Worm (Caenorhabditis elegans) whole organism, L2 larva: ENCODE measurements around the gene T09A5.4.
A peak's percentile ranks its signal among the peaks of the same experiment; 100 is the strongest.

Experiments
- C34F6.9 ChIP-seq: fragments of 150-350 bp; optimal IDR thresholded peaks from 2 replicates; lab custom pipeline; 2014; ENCODE audit warnings: missing biosample characterization, missing genetic modification characterization
- F13H6.1 ChIP-seq: sonication (generic microtip); optimal IDR thresholded peaks from 2 replicates; lab custom pipeline; 2016; ENCODE audit warnings: missing genetic modification characterization, missing compliant biosample characterization
- R02D3.7 ChIP-seq: fragments of 150-350 bp; optimal IDR thresholded peaks from 2 replicates; lab custom pipeline; 2014; ENCODE audit warnings: missing biosample characterization, missing genetic modification characterization
- Y55F3AM.14 ChIP-seq: fragments of 200-800 bp; sonication (Bioruptor generic); optimal IDR thresholded peaks from 2 replicates; lab custom pipeline; 2018; ENCODE audit warnings: mild to moderate bottlenecking, missing genetic modification characterization, missing compliant biosample characterization
- ZK546.5 ChIP-seq: sonication (generic microtip); optimal IDR thresholded peaks from 2 replicates; lab custom pipeline; 2017; ENCODE audit warnings: missing biosample characterization, missing genetic modification characterization
- alr-1 ChIP-seq: fragments of 150-350 bp; optimal IDR thresholded peaks from 2 replicates; lab custom pipeline; 2014; ENCODE audit warnings: missing biosample characterization, missing genetic modification characterization
- aly-2 ChIP-seq: fragments of 150-350 bp; optimal IDR thresholded peaks from 2 replicates; lab custom pipeline; 2014; ENCODE audit warnings: missing biosample characterization, missing genetic modification characterization
- ama-1 ChIP-seq: fragments of 150-350 bp; optimal IDR thresholded peaks from 2 replicates; lab custom pipeline; 2018; ENCODE audit warnings: inconsistent platforms
- blmp-1 ChIP-seq: sonication (generic microtip); optimal IDR thresholded peaks from 2 replicates; lab custom pipeline; 2017; ENCODE audit warnings: missing genetic modification characterization, mild to moderate bottlenecking, missing compliant biosample characterization, antibody characterized with exemption, moderate library complexity; ENCODE audit not compliant: insufficient read depth
- ceh-16 ChIP-seq: fragments of 150-350 bp; optimal IDR thresholded peaks from 2 replicates; lab custom pipeline; 2014; ENCODE audit warnings: missing biosample characterization, missing genetic modification characterization
- ceh-82 ChIP-seq: fragments of 150-350 bp; optimal IDR thresholded peaks from 2 replicates; lab custom pipeline; 2014; ENCODE audit warnings: missing biosample characterization, missing genetic modification characterization
- crh-2 ChIP-seq: sonication (generic microtip); optimal IDR thresholded peaks from 2 replicates; lab custom pipeline; 2017; ENCODE audit warnings: missing biosample characterization, missing genetic modification characterization
- dmd-4 ChIP-seq: sonication (generic microtip); optimal IDR thresholded peaks from 2 replicates; lab custom pipeline; 2017; ENCODE audit warnings: missing biosample characterization, missing genetic modification characterization
- egl-27 ChIP-seq: sonication (generic microtip); optimal IDR thresholded peaks from 3 replicates; lab custom pipeline; 2017; ENCODE audit warnings: missing biosample characterization, missing genetic modification reagents, missing genetic modification characterization
- elt-1 ChIP-seq: fragments of 150-350 bp; optimal IDR thresholded peaks from 2 replicates; lab custom pipeline; 2014; ENCODE audit warnings: missing biosample characterization, missing genetic modification characterization
- elt-3 ChIP-seq: sonication (generic microtip); optimal IDR thresholded peaks from 2 replicates; lab custom pipeline; 2017; ENCODE audit warnings: missing biosample characterization, missing genetic modification characterization
- fos-1 ChIP-seq: fragments of 150-350 bp; optimal IDR thresholded peaks from 2 replicates; lab custom pipeline; 2014; ENCODE audit warnings: missing biosample characterization, missing genetic modification characterization
- gmeb-1 ChIP-seq: fragments of 150-350 bp; optimal IDR thresholded peaks from 2 replicates; lab custom pipeline; 2014; ENCODE audit warnings: missing biosample characterization, missing genetic modification characterization
- lin-11 ChIP-seq: fragments of 150-350 bp; sonication (generic microtip); optimal IDR thresholded peaks from 2 replicates; lab custom pipeline; 2014; ENCODE audit warnings: missing biosample characterization, missing genetic modification characterization, inconsistent platforms, mixed read lengths
- lin-13 ChIP-seq: fragments of 150-350 bp; optimal IDR thresholded peaks from 2 replicates; lab custom pipeline; 2014; ENCODE audit warnings: missing biosample characterization, missing genetic modification reagents, missing genetic modification characterization
- lin-39 ChIP-seq: fragments of 150-350 bp; optimal IDR thresholded peaks from 2 replicates; lab custom pipeline; 2014; ENCODE audit warnings: missing biosample characterization, missing genetic modification reagents, missing genetic modification characterization
- lsy-2 ChIP-seq, 2 experiments: fragments of 150-350 bp in 1 of 2; sonication (generic microtip) in 1 of 2; optimal IDR thresholded peaks; 2 replicates each; lab custom pipeline; 2014 to 2017; ENCODE audit warnings: missing biosample characterization in 2 of 2, missing genetic modification characterization in 2 of 2
- mab-5 ChIP-seq: fragments of 150-350 bp; optimal IDR thresholded peaks from 2 replicates; lab custom pipeline; 2014; ENCODE audit warnings: missing biosample characterization, missing genetic modification characterization
- mbf-1 ChIP-seq: sonication (generic microtip); optimal IDR thresholded peaks from 2 replicates; lab custom pipeline; 2017; ENCODE audit warnings: missing biosample characterization, missing genetic modification characterization
- mdl-1 ChIP-seq, 2 experiments: fragments of 150-350 bp in 1 of 2; sonication (generic microtip) in 1 of 2; optimal IDR thresholded peaks; 2 replicates each; lab custom pipeline; 2017; ENCODE audit warnings: missing biosample characterization in 2 of 2, missing genetic modification characterization in 2 of 2
- nhr-10 ChIP-seq: sonication (generic microtip); optimal IDR thresholded peaks from 2 replicates; lab custom pipeline; 2017; ENCODE audit warnings: missing biosample characterization, missing genetic modification characterization
- nhr-11 ChIP-seq: fragments of 150-350 bp; optimal IDR thresholded peaks from 2 replicates; lab custom pipeline; 2014; ENCODE audit warnings: missing biosample characterization, missing genetic modification characterization
- nhr-12 ChIP-seq: fragments of 150-350 bp; optimal IDR thresholded peaks from 2 replicates; lab custom pipeline; 2014; ENCODE audit warnings: missing biosample characterization, missing genetic modification characterization
- nhr-129 ChIP-seq: fragments of 150-350 bp; optimal IDR thresholded peaks from 2 replicates; lab custom pipeline; 2014; ENCODE audit warnings: missing biosample characterization, missing genetic modification characterization
- nhr-21 ChIP-seq: fragments of 150-350 bp; optimal IDR thresholded peaks from 2 replicates; lab custom pipeline; 2014; ENCODE audit warnings: missing biosample characterization, missing genetic modification characterization
- nhr-23 ChIP-seq: fragments of 150-350 bp; optimal IDR thresholded peaks from 2 replicates; lab custom pipeline; 2014; ENCODE audit warnings: missing biosample characterization, missing genetic modification reagents, missing genetic modification characterization
- nhr-237 ChIP-seq: fragments of 150-350 bp; optimal IDR thresholded peaks from 2 replicates; lab custom pipeline; 2014; ENCODE audit warnings: missing biosample characterization, missing genetic modification characterization
- nhr-25 ChIP-seq: fragments of 150-350 bp; sonication (generic microtip); optimal IDR thresholded peaks from 3 replicates; lab custom pipeline; 2014; ENCODE audit warnings: missing biosample characterization, missing genetic modification characterization
- nhr-6 ChIP-seq: fragments of 150-350 bp; optimal IDR thresholded peaks from 2 replicates; lab custom pipeline; 2014; ENCODE audit warnings: missing biosample characterization, missing genetic modification characterization
- nhr-77 ChIP-seq: fragments of 150-350 bp; optimal IDR thresholded peaks from 2 replicates; lab custom pipeline; 2014; ENCODE audit warnings: missing biosample characterization, missing genetic modification characterization
- peb-1 ChIP-seq: fragments of 150-350 bp; optimal IDR thresholded peaks from 2 replicates; lab custom pipeline; 2014; ENCODE audit warnings: missing biosample characterization, missing genetic modification characterization
- sem-4 ChIP-seq: fragments of 150-350 bp; optimal IDR thresholded peaks from 2 replicates; lab custom pipeline; 2014; ENCODE audit warnings: missing biosample characterization, missing genetic modification reagents, missing genetic modification characterization
- skn-1 ChIP-seq: sonication (generic microtip); optimal IDR thresholded peaks from 2 replicates; lab custom pipeline; 2017; ENCODE audit warnings: missing biosample characterization, missing genetic modification characterization
- sma-3 ChIP-seq: sonication (generic microtip); optimal IDR thresholded peaks from 2 replicates; lab custom pipeline; 2016; ENCODE audit warnings: missing genetic modification reagents, missing genetic modification characterization, missing compliant biosample characterization
- sma-9 ChIP-seq, 2 experiments: fragments of 150-350 bp in 1 of 2; sonication (generic microtip) in 1 of 2; optimal IDR thresholded peaks; 2 replicates each; lab custom pipeline; 2014 to 2016; ENCODE audit warnings: missing genetic modification characterization in 2 of 2, mild to moderate bottlenecking in 1 of 2, missing biosample characterization in 1 of 2, missing compliant biosample characterization in 1 of 2, missing genetic modification reagents in 1 of 2, moderate library complexity in 1 of 2
- snpc-4 ChIP-seq: fragments of 150-350 bp; optimal IDR thresholded peaks from 2 replicates; lab custom pipeline; 2014; ENCODE audit warnings: missing biosample characterization, missing genetic modification characterization
- unc-39 ChIP-seq: fragments of 150-350 bp; optimal IDR thresholded peaks from 2 replicates; lab custom pipeline; 2014; ENCODE audit warnings: missing biosample characterization, missing genetic modification characterization
- unc-55 ChIP-seq: fragments of 150-350 bp; sonication (generic microtip); optimal IDR thresholded peaks from 3 replicates; lab custom pipeline; 2014; ENCODE audit warnings: missing biosample characterization, missing genetic modification reagents, missing genetic modification characterization
- unc-62 ChIP-seq: fragments of 150-350 bp; optimal IDR thresholded peaks from 2 replicates; lab custom pipeline; 2014; ENCODE audit warnings: missing biosample characterization, missing genetic modification reagents, missing genetic modification characterization
- zag-1 ChIP-seq: fragments of 150-350 bp; optimal IDR thresholded peaks from 2 replicates; lab custom pipeline; 2014; ENCODE audit warnings: missing biosample characterization, missing genetic modification characterization
- ztf-1 ChIP-seq: fragments of 200-800 bp; sonication (Bioruptor generic); conservative IDR thresholded peaks from 2 replicates; pipeline ENCODE4 v1.3.6; 2022; ENCODE audit warnings: missing genetic modification characterization, missing compliant biosample characterization
- ztf-11 ChIP-seq: sonication (generic microtip); optimal IDR thresholded peaks from 2 replicates; lab custom pipeline; 2017; ENCODE audit warnings: missing biosample characterization, missing genetic modification characterization
- ztf-4 ChIP-seq: fragments of 150-350 bp; optimal IDR thresholded peaks from 2 replicates; lab custom pipeline; 2014; ENCODE audit warnings: missing biosample characterization, missing genetic modification characterization

The T09A5.4 gene

DNA sequence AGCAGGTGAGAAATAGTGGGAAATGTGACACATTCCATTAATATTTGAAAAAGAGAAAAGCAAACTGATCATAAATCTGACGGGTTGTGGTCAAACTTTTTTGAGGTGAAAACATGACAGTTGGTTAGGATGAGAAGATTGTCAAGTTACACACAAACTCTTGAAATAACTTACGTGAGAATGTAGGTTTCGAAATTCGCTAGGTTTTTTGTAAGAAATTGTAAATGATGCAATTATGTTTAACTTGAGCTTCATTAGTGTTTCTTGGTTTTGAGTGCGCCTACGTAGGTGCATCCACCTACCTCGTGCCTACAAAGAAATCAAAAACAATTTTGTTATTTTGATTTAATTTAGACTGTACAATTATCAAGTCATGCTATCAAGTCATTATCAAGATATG lies 10.7 kb upstream of the T09A5.4 start, which contains the start of gene cex-2:
cex-2 (minus strand) TSS at position 101 of the 400 bp plus-strand sequence.
- TF ChIP-seq sma-3 (GFP tag; lab: Kevin White, UChicago) (no peak), lin-11 (tag; lab: Kevin White, UChicago) (no peak), dmd-4 (tag; lab: Kevin White, UChicago) (no peak)

DNA sequence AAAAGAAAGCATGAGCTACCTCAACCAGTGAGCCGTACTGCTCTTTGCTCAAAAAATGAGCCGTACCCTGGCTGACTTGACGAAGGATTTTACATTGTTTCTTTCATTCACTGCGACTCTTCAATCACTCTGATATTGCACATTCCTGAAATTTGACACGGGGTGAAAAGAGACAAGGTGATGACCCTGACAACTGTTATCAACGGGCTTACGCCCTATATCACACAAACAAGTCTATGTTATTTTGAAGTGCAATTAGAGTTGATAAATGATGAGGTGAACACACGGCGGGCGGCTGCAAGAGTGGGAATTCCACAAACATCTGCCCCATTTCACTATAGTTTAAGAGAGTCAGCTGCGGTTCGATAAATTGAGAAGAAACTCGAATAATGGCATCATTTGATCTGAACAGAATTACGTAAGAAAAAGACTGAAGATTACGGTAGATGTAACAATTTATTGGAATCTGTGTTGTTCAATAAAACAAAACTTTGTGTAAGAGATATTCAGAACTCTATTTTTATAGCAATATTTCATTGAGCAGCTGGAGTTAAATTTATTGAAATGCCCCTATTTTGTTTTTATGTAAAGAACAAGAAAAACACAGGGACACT lies 9.3 kb upstream of the T09A5.4 start:
- no peak for TF ChIP-seq ztf-1
- peak in 1 of 2 experiments; percentile 44 for TF ChIP-seq lsy-2 (tag; optimal IDR thresholded peaks at IDR 0.05; lab: Kevin White, UChicago)
- no peak for TF ChIP-seq nhr-77 (tag; lab: Kevin White, UChicago)
- TF ChIP-seq aly-2 (tag; lab: Kevin White, UChicago) = no peak
- TF ChIP-seq crh-2 (tag; lab: Kevin White, UChicago) = no peak
- no peak for TF ChIP-seq ama-1 (lab: Kevin White, UChicago)
- TF ChIP-seq dmd-4 (tag; lab: Kevin White, UChicago) = no peak
- TF ChIP-seq zag-1 (tag; lab: Kevin White, UChicago) = no peak
- no peak for TF ChIP-seq nhr-10 (tag; lab: Kevin White, UChicago)
- TF ChIP-seq gmeb-1 (tag; lab: Kevin White, UChicago) = no peak
- TF ChIP-seq unc-55 (GFP tag; lab: Kevin White, UChicago) = no peak
- no peak for TF ChIP-seq unc-39
- peak; percentile 58 for TF ChIP-seq sem-4 (tag; lab: Kevin White, UChicago)
- TF ChIP-seq nhr-237 (tag; lab: Kevin White, UChicago) = no peak
- peak; percentile 36 for TF ChIP-seq nhr-6 (tag; lab: Kevin White, UChicago)
- TF ChIP-seq nhr-129 (tag; lab: Kevin White, UChicago) = peak; percentile 65
- TF ChIP-seq C34F6.9 = no peak
- TF ChIP-seq nhr-23 (tag; lab: Kevin White, UChicago) = no peak
- no peak for TF ChIP-seq blmp-1 (tag; lab: Kevin White, UChicago)
- no peak for TF ChIP-seq snpc-4 (tag; lab: Kevin White, UChicago)
- peak; percentile 92 for TF ChIP-seq F13H6.1
- no peak for TF ChIP-seq skn-1 (tag; lab: Kevin White, UChicago)
- TF ChIP-seq mab-5 = peak; percentile 44
- no peak for TF ChIP-seq ztf-11 (tag; lab: Kevin White, UChicago)
- no peak for TF ChIP-seq elt-3
- no peak for TF ChIP-seq alr-1 (tag; lab: Kevin White, UChicago)
- TF ChIP-seq nhr-21 = no peak
- no peak for TF ChIP-seq Y55F3AM.14 (GFP tag; lab: Kevin White, UChicago)
- TF ChIP-seq ztf-4 (tag; lab: Kevin White, UChicago) = peak; percentile 30
- no peak for TF ChIP-seq unc-62
- no peak for TF ChIP-seq ceh-16
- TF ChIP-seq nhr-25 (tag; lab: Kevin White, UChicago) = no peak
- no peak for TF ChIP-seq elt-1
- TF ChIP-seq fos-1 (tag; lab: Kevin White, UChicago) = no peak
- no peak for TF ChIP-seq nhr-12 (tag; lab: Kevin White, UChicago)
- no peak for TF ChIP-seq egl-27
- no peak for TF ChIP-seq peb-1 (tag; lab: Kevin White, UChicago)
- no peak for TF ChIP-seq nhr-11 (tag; lab: Kevin White, UChicago)
- TF ChIP-seq lin-11 (tag; lab: Kevin White, UChicago) = no peak
- TF ChIP-seq mdl-1 (tag; optimal IDR thresholded peaks at IDR 0.05; lab: Kevin White, UChicago) = no peak
- TF ChIP-seq lin-39 (tag; lab: Kevin White, UChicago) = peak; percentile 39
- no peak for TF ChIP-seq R02D3.7
- TF ChIP-seq ZK546.5 (tag; lab: Kevin White, UChicago) = no peak
- TF ChIP-seq sma-9 (GFP tag; optimal IDR thresholded peaks at IDR 0.05; lab: Kevin White, UChicago) = peak; percentile 81
- TF ChIP-seq sma-9 (tag; optimal IDR thresholded peaks at IDR 0.05; lab: Kevin White, UChicago) = no peak
- no peak for TF ChIP-seq mbf-1 (tag; lab: Kevin White, UChicago)
- TF ChIP-seq ceh-82 = no peak
- TF ChIP-seq sma-3 (GFP tag; lab: Kevin White, UChicago) = no peak
- no peak for TF ChIP-seq lin-13
